Worm (Caenorhabditis elegans) whole organism, L1 larva: Measurements from ENCODE around the gene srd-58.

Experiments used
- C16A3.4 ChIP-seq: fragments of 150-350 bp; optimal IDR thresholded peaks from 2 replicates; lab custom pipeline; 2014; ENCODE audit warnings: missing biosample characterization, missing genetic modification characterization
- C34B4.2 ChIP-seq: sonication (generic microtip); optimal IDR thresholded peaks from 2 replicates; lab custom pipeline; 2017; ENCODE audit warnings: mild to moderate bottlenecking, missing genetic modification characterization, missing compliant biosample characterization
- Y116A8C.19 ChIP-seq: sonication (generic microtip); optimal IDR thresholded peaks from 2 replicates; lab custom pipeline; 2016; ENCODE audit warnings: missing compliant biosample characterization, missing genetic modification characterization, borderline replicate concordance
- aha-1 ChIP-seq: fragments of 150-350 bp; optimal IDR thresholded peaks from 2 replicates; lab custom pipeline; 2014; ENCODE audit warnings: missing biosample characterization, missing genetic modification characterization
- alr-1 ChIP-seq: fragments of 200-800 bp; sonication (Bioruptor generic); optimal IDR thresholded peaks from 2 replicates; lab custom pipeline; 2018; ENCODE audit warnings: borderline replicate concordance, mild to moderate bottlenecking, missing genetic modification characterization, missing compliant biosample characterization
- blmp-1 ChIP-seq: fragments of 150-350 bp; optimal IDR thresholded peaks from 2 replicates; lab custom pipeline; 2014; ENCODE audit warnings: missing biosample characterization, missing genetic modification characterization
- ceh-63 ChIP-seq: fragments of 200-800 bp; sonication (Bioruptor generic); optimal IDR thresholded peaks from 2 replicates; lab custom pipeline; 2018; ENCODE audit warnings: mild to moderate bottlenecking, missing genetic modification characterization, missing compliant biosample characterization
- ceh-82 ChIP-seq, 3 experiments: fragments of 150-350 bp in 1 of 3; sonication (generic microtip) in 2 of 3; optimal IDR thresholded peaks; 2 replicates each; lab custom pipeline; 2014 to 2017; ENCODE audit warnings: missing biosample characterization in 3 of 3, missing genetic modification characterization in 3 of 3
- egl-27 ChIP-seq, 2 experiments: fragments of 150-350 bp in 1 of 2; sonication (generic microtip); optimal IDR thresholded peaks; 3 replicates each; lab custom pipeline; 2017 to 2018; ENCODE audit warnings: missing biosample characterization in 2 of 2, missing genetic modification characterization in 2 of 2, missing genetic modification reagents in 2 of 2
- elt-2 ChIP-seq: sonication (generic microtip); optimal IDR thresholded peaks from 2 replicates; lab custom pipeline; 2016; ENCODE audit warnings: missing genetic modification characterization, mild to moderate bottlenecking, inconsistent platforms, missing compliant biosample characterization, missing genetic modification reagents
- elt-3 ChIP-seq, 6 experiments: fragments of 150-350 bp in 1 of 6; sonication (generic microtip); optimal IDR thresholded peaks; 2 replicates each; lab custom pipeline; 2017 to 2018; ENCODE audit warnings: missing biosample characterization in 6 of 6, missing genetic modification characterization in 6 of 6, inconsistent platforms in 1 of 6
- fkh-10 ChIP-seq: sonication (generic microtip); optimal IDR thresholded peaks from 2 replicates; lab custom pipeline; 2017; ENCODE audit warnings: missing biosample characterization, missing genetic modification reagents, missing genetic modification characterization
- fkh-8 ChIP-seq: sonication (generic microtip); optimal IDR thresholded peaks from 2 replicates; lab custom pipeline; 2016; ENCODE audit warnings: mild to moderate bottlenecking, missing genetic modification characterization, missing compliant biosample characterization
- isw-1 ChIP-seq: fragments of 200-800 bp; sonication (Bioruptor generic); IDR thresholded peaks from 2 replicates; pipeline ENCODE4 v1.3.6; 2022; ENCODE audit warnings: missing genetic modification characterization, missing compliant biosample characterization
- lin-13 ChIP-seq: fragments of 150-350 bp; optimal IDR thresholded peaks from 2 replicates; lab custom pipeline; 2014; ENCODE audit warnings: missing biosample characterization, missing genetic modification reagents, missing genetic modification characterization
- lin-14 ChIP-seq: fragments of 200-800 bp; sonication (Bioruptor generic); optimal IDR thresholded peaks from 2 replicates; lab custom pipeline; 2018; ENCODE audit warnings: mild to moderate bottlenecking, missing genetic modification characterization, moderate library complexity, missing compliant biosample characterization
- lin-15B ChIP-seq: fragments of 150-350 bp; sonication (generic microtip); optimal IDR thresholded peaks from 3 replicates; lab custom pipeline; 2014; ENCODE audit warnings: missing biosample characterization, missing genetic modification characterization
- lin-35 ChIP-seq, 2 experiments: fragments of 150-350 bp; optimal IDR thresholded peaks; 2 replicates each; lab custom pipeline; 2014; ENCODE audit warnings: missing biosample characterization in 2 of 2, missing genetic modification characterization in 2 of 2, missing genetic modification reagents in 2 of 2
- lin-39 ChIP-seq: fragments of 150-350 bp; optimal IDR thresholded peaks from 2 replicates; lab custom pipeline; 2014; ENCODE audit warnings: missing biosample characterization, missing genetic modification reagents, missing genetic modification characterization
- lir-3 ChIP-seq: sonication (generic microtip); optimal IDR thresholded peaks from 2 replicates; lab custom pipeline; 2016; ENCODE audit warnings: mild to moderate bottlenecking, missing genetic modification characterization, moderate library complexity, missing compliant biosample characterization; ENCODE audit not compliant: poor library complexity
- mab-9 ChIP-seq: fragments of 200-800 bp; sonication (Bioruptor generic); IDR thresholded peaks from 2 replicates; pipeline ENCODE4 v1.3.6; 2022; ENCODE audit warnings: missing genetic modification reagents, missing genetic modification characterization, missing compliant biosample characterization
- mdl-1 ChIP-seq, 2 experiments: fragments of 150-350 bp; optimal IDR thresholded peaks; 2 replicates each; lab custom pipeline; 2014 to 2017; ENCODE audit warnings: missing biosample characterization in 2 of 2, missing genetic modification characterization in 2 of 2, inconsistent platforms in 1 of 2
- mef-2 ChIP-seq: fragments of 150-350 bp; optimal IDR thresholded peaks from 2 replicates; lab custom pipeline; 2014; ENCODE audit warnings: missing biosample characterization, missing genetic modification characterization
- nhr-12 ChIP-seq: sonication (generic microtip); optimal IDR thresholded peaks from 2 replicates; lab custom pipeline; 2017; ENCODE audit warnings: missing biosample characterization, missing genetic modification characterization
- nhr-20 ChIP-seq: sonication (generic microtip); optimal IDR thresholded peaks from 2 replicates; lab custom pipeline; 2016; ENCODE audit warnings: mild to moderate bottlenecking, missing genetic modification characterization, missing compliant biosample characterization
- nhr-237 ChIP-seq: fragments of 150-350 bp; optimal IDR thresholded peaks from 2 replicates; lab custom pipeline; 2014; ENCODE audit warnings: missing biosample characterization, missing genetic modification characterization
- nhr-28 ChIP-seq: fragments of 150-350 bp; optimal IDR thresholded peaks from 2 replicates; lab custom pipeline; 2014; ENCODE audit warnings: missing biosample characterization, missing genetic modification characterization
- nhr-76 ChIP-seq: sonication (generic microtip); optimal IDR thresholded peaks from 2 replicates; lab custom pipeline; 2017; ENCODE audit warnings: missing biosample characterization, missing genetic modification characterization
- nhr-77 ChIP-seq: fragments of 150-350 bp; optimal IDR thresholded peaks from 2 replicates; lab custom pipeline; 2014; ENCODE audit warnings: missing biosample characterization, missing genetic modification characterization
- nhr-85 ChIP-seq: sonication (generic microtip); peaks from one replicate; lab custom pipeline; 2016; ENCODE audit warnings: missing genetic modification characterization, inconsistent platforms, missing compliant biosample characterization
- nhr-90 ChIP-seq: sonication (generic microtip); optimal IDR thresholded peaks from 2 replicates; lab custom pipeline; 2016; ENCODE audit warnings: mild to moderate bottlenecking, missing genetic modification characterization, missing compliant biosample characterization; ENCODE audit not compliant: poor library complexity
- pag-3 ChIP-seq: sonication (generic microtip); optimal IDR thresholded peaks from 2 replicates; lab custom pipeline; 2017; ENCODE audit warnings: missing genetic modification characterization, mild to moderate bottlenecking, missing compliant biosample characterization, antibody characterized with exemption, borderline replicate concordance; ENCODE audit not compliant: insufficient read depth
- pax-3 ChIP-seq: fragments of 200-800 bp; sonication (Bioruptor generic); optimal IDR thresholded peaks from 2 replicates; lab custom pipeline; 2018; ENCODE audit warnings: mild to moderate bottlenecking, missing genetic modification characterization, moderate library complexity, missing compliant biosample characterization
- snpc-4 ChIP-seq: fragments of 150-350 bp; optimal IDR thresholded peaks from 2 replicates; lab custom pipeline; 2014; ENCODE audit warnings: missing biosample characterization, missing genetic modification characterization
- snu-23 ChIP-seq: sonication (generic microtip); optimal IDR thresholded peaks from 2 replicates; lab custom pipeline; 2016; ENCODE audit warnings: missing genetic modification characterization, missing compliant biosample characterization
- sox-4 ChIP-seq: sonication (generic microtip); optimal IDR thresholded peaks from 2 replicates; lab custom pipeline; 2016; ENCODE audit warnings: missing genetic modification characterization, missing compliant biosample characterization
- sptf-1 ChIP-seq: fragments of 150-350 bp; optimal IDR thresholded peaks from 2 replicates; lab custom pipeline; 2014; ENCODE audit warnings: missing biosample characterization, missing genetic modification characterization
- swsn-7 ChIP-seq: sonication (generic microtip); optimal IDR thresholded peaks from 2 replicates; lab custom pipeline; 2016; ENCODE audit warnings: missing genetic modification characterization, missing compliant biosample characterization
- unc-130 ChIP-seq: fragments of 150-350 bp; optimal IDR thresholded peaks from 2 replicates; lab custom pipeline; 2017; ENCODE audit warnings: missing biosample characterization, missing genetic modification characterization, inconsistent platforms
- unc-86 ChIP-seq: sonication (generic microtip); optimal IDR thresholded peaks from 2 replicates; lab custom pipeline; 2016; ENCODE audit warnings: missing genetic modification characterization, missing compliant biosample characterization
- unc-98 ChIP-seq: fragments of 200-800 bp; sonication (Bioruptor generic); IDR thresholded peaks from 2 replicates; pipeline ENCODE4 v1.3.6; 2022; ENCODE audit warnings: missing genetic modification characterization, missing compliant biosample characterization
- zag-1 ChIP-seq: fragments of 150-350 bp; optimal IDR thresholded peaks from 2 replicates; lab custom pipeline; 2014; ENCODE audit warnings: missing biosample characterization, missing genetic modification characterization
- zip-4 ChIP-seq: fragments of 200-800 bp; sonication (Bioruptor generic); optimal IDR thresholded peaks from 2 replicates; lab custom pipeline; 2018; ENCODE audit warnings: mild to moderate bottlenecking, missing genetic modification characterization, moderate library complexity, missing compliant biosample characterization
- ztf-11 ChIP-seq, 2 experiments: sonication (generic microtip); optimal IDR thresholded peaks; 2 replicates each; lab custom pipeline; 2016 to 2017; ENCODE audit warnings: missing genetic modification characterization in 2 of 2, missing biosample characterization in 1 of 2, missing compliant biosample characterization in 1 of 2
- ztf-4 ChIP-seq: fragments of 150-350 bp; optimal IDR thresholded peaks from 2 replicates; lab custom pipeline; 2014; ENCODE audit warnings: missing biosample characterization, missing genetic modification characterization

Gene srd-58

ce11 chrII:7187110-7187509 is 17.7 kb downstream of the srd-58 start, which contains the start of gene C27H5.6:
Gene C27H5.6, minus strand, starts transcription at chrII:7187210.
- TF ChIP-seq mab-9, result no peak
- TF ChIP-seq lir-3 (tag; lab: Kevin White, UChicago), result peak; percentile 34
- no peak for TF ChIP-seq nhr-237 (tag; lab: Kevin White, UChicago)
- TF ChIP-seq sptf-1 (tag; lab: Kevin White, UChicago), result no peak
- TF ChIP-seq sox-4 (tag; lab: Kevin White, UChicago), result no peak
- TF ChIP-seq unc-86 (tag; lab: Kevin White, UChicago), result no peak

DNA sequence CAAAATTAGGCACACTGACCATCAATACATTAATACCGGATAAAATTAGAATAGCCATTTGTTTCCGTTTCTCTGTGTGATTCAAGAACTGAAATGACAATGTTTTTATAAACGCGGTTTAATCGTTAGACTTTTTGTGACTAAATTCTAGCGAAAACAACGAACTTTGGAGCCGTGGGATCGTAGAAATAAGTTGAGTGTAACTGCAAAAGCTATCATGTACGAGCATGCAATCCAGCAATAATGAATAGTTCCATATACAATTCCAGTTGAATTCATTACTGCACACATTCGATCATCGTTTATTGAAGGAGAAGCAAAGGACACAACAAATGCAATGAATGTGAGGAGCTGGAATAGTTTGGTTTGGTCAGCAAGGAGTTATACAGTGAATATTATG is 18.7 kb downstream of the srd-58 start:
- TF ChIP-seq C34B4.2 (tag; lab: Kevin White, UChicago) (no peak), unc-98 (GFP tag; lab: Robert Waterston, UW) (no peak), blmp-1 (tag; lab: Kevin White, UChicago) (no peak), fkh-10 (GFP tag; lab: Kevin White, UChicago) (no peak), elt-3 (tag; optimal IDR thresholded peaks at IDR 0.05; lab: Kevin White, UChicago) (no peak), aha-1 (tag; lab: Kevin White, UChicago) (no peak), mef-2 (no peak), sptf-1 (tag; lab: Kevin White, UChicago) (no peak), lin-15B (tag; lab: Kevin White, UChicago) (no peak), ztf-11 (tag; optimal IDR thresholded peaks at IDR 0.05; lab: Kevin White, UChicago) (no peak), nhr-20 (tag; lab: Kevin White, UChicago) (no peak), lin-39 (tag; lab: Kevin White, UChicago) (no peak)

DNA sequence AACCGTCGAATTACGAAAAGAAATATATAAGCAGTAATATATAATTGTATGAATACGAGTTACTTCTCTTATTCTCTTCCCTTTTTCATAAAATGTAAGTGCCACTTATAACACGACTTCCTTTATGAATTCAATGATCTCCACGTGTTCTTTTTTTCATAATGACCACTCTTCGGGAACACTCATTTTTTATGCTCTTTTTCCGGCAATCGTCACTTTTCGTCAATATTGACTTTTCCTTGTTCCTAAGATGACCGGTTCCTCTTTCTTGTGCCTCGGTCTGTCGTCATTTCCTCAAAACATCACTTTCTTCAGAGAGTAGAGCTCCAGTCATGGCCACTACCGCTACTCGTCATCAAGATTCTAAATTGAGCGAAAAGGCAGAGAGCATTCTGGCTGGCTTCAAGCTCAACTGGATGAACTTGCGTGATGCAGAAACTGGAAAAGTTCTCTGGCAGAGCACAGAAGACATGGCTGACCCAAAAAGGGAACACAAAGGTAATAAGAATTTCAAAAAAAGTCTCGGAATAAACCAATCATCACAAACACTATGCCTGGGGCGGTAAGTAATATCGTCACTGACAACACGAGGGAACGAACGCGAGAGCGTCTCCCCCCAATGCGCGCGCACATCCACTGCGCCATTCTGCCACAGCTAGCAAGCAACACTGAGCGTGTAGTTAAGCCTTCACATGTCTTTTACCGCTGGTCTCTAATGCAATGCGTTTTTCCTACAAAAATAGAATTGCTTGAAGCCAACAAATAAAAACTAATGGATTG is 21.2 kb downstream of the srd-58 start, which contains the start of gene pdl-1:
Gene pdl-1 (plus strand): TSS at position 309 of the 780 bp plus-strand sequence.
- TF ChIP-seq blmp-1 (tag; lab: Kevin White, UChicago) (peak; percentile 27), nhr-20 (tag; lab: Kevin White, UChicago) (peak; percentile 73), elt-2 (peak; percentile 46), mef-2 (no peak), ceh-82 (tag; optimal IDR thresholded peaks at IDR 0.05; lab: Kevin White, UChicago) (peak; percentile 35 to 83 (median 68)), nhr-90 (no peak), lin-39 (tag; lab: Kevin White, UChicago) (no peak), swsn-7 (tag; lab: Kevin White, UChicago) (peak; percentile 62), unc-130 (tag; lab: Kevin White, UChicago) (peak; percentile 15), pax-3 (tag; lab: Kevin White, UChicago) (peak; percentile 69), nhr-12 (tag; lab: Kevin White, UChicago) (no peak), zip-4 (GFP tag; lab: Kevin White, UChicago) (peak; percentile 17), snpc-4 (tag; lab: Kevin White, UChicago) (peak; percentile 58), alr-1 (no peak), aha-1 (tag; lab: Kevin White, UChicago) (no peak), lir-3 (tag; lab: Kevin White, UChicago) (peak; percentile 87), sptf-1 (tag; lab: Kevin White, UChicago) (no peak), unc-98 (GFP tag; lab: Robert Waterston, UW) (no peak), lin-13 (GFP tag; lab: Kevin White, UChicago) (peak; percentile 27), egl-27 (tag; optimal IDR thresholded peaks at IDR 0.05; lab: Kevin White, UChicago) (no peak), lin-14 (GFP tag; lab: Kevin White, UChicago) (peak; percentile 61), ztf-4 (tag; lab: Kevin White, UChicago) (peak; percentile 75), snu-23 (GFP tag; lab: Kevin White, UChicago) (peak; percentile 83), isw-1 (peak; percentile 43), Y116A8C.19 (tag; lab: Kevin White, UChicago) (no peak), C16A3.4 (tag; lab: Kevin White, UChicago) (peak; percentile 84), nhr-77 (tag; lab: Kevin White, UChicago) (no peak), lin-15B (tag; lab: Kevin White, UChicago) (no peak), pag-3 (tag; lab: Kevin White, UChicago) (no peak), fkh-8 (tag; lab: Kevin White, UChicago) (peak; percentile 62), nhr-28 (tag; lab: Kevin White, UChicago) (no peak), nhr-76 (no peak), zag-1 (tag; lab: Kevin White, UChicago) (no peak), nhr-85 (tag; lab: Kevin White, UChicago) (peak; percentile 68), mdl-1 (tag; optimal IDR thresholded peaks at IDR 0.05; lab: Kevin White, UChicago) (peak in 1 of 2 experiments; percentile 79), ceh-63 (GFP tag; lab: Kevin White, UChicago) (no peak), lin-35 (GFP tag; optimal IDR thresholded peaks at IDR 0.05; lab: Kevin White, UChicago) (peak; percentile 63 to 77)
